Worm (Caenorhabditis elegans) whole organism, mixed stage, embryonic: ENCODE measurements around the gene C34E11.4.

Source experiments
- M03D4.4 ChIP-seq: sonication (generic microtip); optimal IDR thresholded peaks from 2 replicates; lab custom pipeline; 2017; ENCODE audit warnings: mild to moderate bottlenecking, missing genetic modification characterization, missing compliant biosample characterization
- bed-3 ChIP-seq: fragments of 200-800 bp; sonication (Bioruptor generic); optimal IDR thresholded peaks from 3 replicates; lab custom pipeline; 2018; ENCODE audit warnings: mild to moderate bottlenecking, missing genetic modification characterization, moderate library complexity, missing compliant biosample characterization
- blmp-1 ChIP-seq: fragments of 150-350 bp; optimal IDR thresholded peaks from 2 replicates; lab custom pipeline; 2014; ENCODE audit warnings: missing biosample characterization, missing genetic modification characterization
- ceh-39 ChIP-seq: fragments of 150-350 bp; optimal IDR thresholded peaks from 2 replicates; lab custom pipeline; 2014; ENCODE audit warnings: missing biosample characterization, missing genetic modification characterization
- ceh-43 ChIP-seq: fragments of 200-800 bp; sonication (Bioruptor generic); optimal IDR thresholded peaks from 2 replicates; lab custom pipeline; 2018; ENCODE audit warnings: mild to moderate bottlenecking, missing genetic modification characterization, moderate library complexity, missing compliant biosample characterization
- ceh-83 ChIP-seq: fragments of 200-800 bp; sonication (Bioruptor generic); optimal IDR thresholded peaks from 2 replicates; lab custom pipeline; 2018; ENCODE audit warnings: mild to moderate bottlenecking, missing genetic modification characterization, missing compliant biosample characterization
- cnd-1 ChIP-seq: fragments of 200-800 bp; sonication (Bioruptor generic); optimal IDR thresholded peaks from 2 replicates; lab custom pipeline; 2018; ENCODE audit warnings: mild to moderate bottlenecking, missing genetic modification characterization, missing compliant biosample characterization
- drap-1 ChIP-seq: fragments of 200-800 bp; sonication (Bioruptor generic); optimal IDR thresholded peaks from 3 replicates; lab custom pipeline; 2018; ENCODE audit warnings: mild to moderate bottlenecking, missing genetic modification characterization, missing compliant biosample characterization
- elt-1 ChIP-seq: sonication (generic microtip); optimal IDR thresholded peaks from 2 replicates; lab custom pipeline; 2017; ENCODE audit warnings: missing genetic modification characterization, mild to moderate bottlenecking, missing compliant biosample characterization, antibody characterized with exemption, moderate library complexity, borderline replicate concordance; ENCODE audit not compliant: insufficient read depth
- elt-3 ChIP-seq: fragments of 150-350 bp; optimal IDR thresholded peaks from 2 replicates; lab custom pipeline; 2014; ENCODE audit warnings: missing biosample characterization, missing genetic modification characterization
- flh-1 ChIP-seq: fragments of 200-800 bp; sonication (Bioruptor generic); optimal IDR thresholded peaks from 2 replicates; lab custom pipeline; 2018; ENCODE audit warnings: mild to moderate bottlenecking, missing genetic modification characterization, moderate library complexity, missing compliant biosample characterization
- lin-13 ChIP-seq: fragments of 150-350 bp; optimal IDR thresholded peaks from 2 replicates; lab custom pipeline; 2014; ENCODE audit warnings: missing biosample characterization, missing genetic modification characterization
- lin-32 ChIP-seq: fragments of 200-800 bp; sonication (Bioruptor generic); optimal IDR thresholded peaks from 2 replicates; lab custom pipeline; 2018; ENCODE audit warnings: mild to moderate bottlenecking, missing genetic modification characterization, missing compliant biosample characterization
- lsy-2 ChIP-seq: fragments of 150-350 bp; optimal IDR thresholded peaks from 2 replicates; lab custom pipeline; 2014; ENCODE audit warnings: missing biosample characterization, missing genetic modification characterization
- mab-5 ChIP-seq: fragments of 150-350 bp; optimal IDR thresholded peaks from 2 replicates; lab custom pipeline; 2014; ENCODE audit warnings: missing biosample characterization, missing genetic modification characterization
- mep-1 ChIP-seq: fragments of 150-350 bp; optimal IDR thresholded peaks from 2 replicates; lab custom pipeline; 2017; ENCODE audit warnings: missing biosample characterization, missing genetic modification reagents, missing genetic modification characterization, inconsistent platforms
- mls-2 ChIP-seq: sonication (generic microtip); optimal IDR thresholded peaks from 2 replicates; lab custom pipeline; 2016; ENCODE audit warnings: mild to moderate bottlenecking, missing genetic modification characterization, moderate library complexity, missing compliant biosample characterization
- nhr-12 ChIP-seq: fragments of 150-350 bp; optimal IDR thresholded peaks from 2 replicates; lab custom pipeline; 2014; ENCODE audit warnings: missing biosample characterization, missing genetic modification characterization
- nhr-2 ChIP-seq: fragments of 150-350 bp; optimal IDR thresholded peaks from 2 replicates; lab custom pipeline; 2014; ENCODE audit warnings: missing biosample characterization, missing genetic modification characterization
- nhr-76 ChIP-seq: sonication (generic microtip); optimal IDR thresholded peaks from 2 replicates; lab custom pipeline; 2017; ENCODE audit warnings: missing biosample characterization, missing genetic modification characterization
- pha-4 ChIP-seq: fragments of 150-350 bp; optimal IDR thresholded peaks from 2 replicates; lab custom pipeline; 2018; ENCODE audit warnings: missing biosample characterization, missing genetic modification reagents, missing genetic modification characterization
- sem-2 ChIP-seq: fragments of 200-800 bp; sonication (Bioruptor generic); optimal IDR thresholded peaks from 2 replicates; lab custom pipeline; 2018; ENCODE audit warnings: mild to moderate bottlenecking, missing genetic modification characterization, missing compliant biosample characterization
- sptf-1 ChIP-seq: sonication (generic microtip); optimal IDR thresholded peaks from 2 replicates; lab custom pipeline; 2017; ENCODE audit warnings: mild to moderate bottlenecking, missing genetic modification characterization, moderate library complexity, missing compliant biosample characterization
- tbx-8 ChIP-seq: fragments of 200-800 bp; sonication (Bioruptor generic); optimal IDR thresholded peaks from 2 replicates; lab custom pipeline; 2018; ENCODE audit warnings: mild to moderate bottlenecking, missing genetic modification characterization, moderate library complexity, missing compliant biosample characterization
- unc-120 ChIP-seq: sonication (generic microtip); optimal IDR thresholded peaks from 2 replicates; lab custom pipeline; 2017; ENCODE audit warnings: missing genetic modification characterization, missing compliant biosample characterization; ENCODE audit not compliant: poor library complexity, severe bottlenecking
- unc-39 ChIP-seq: fragments of 150-350 bp; optimal IDR thresholded peaks from 2 replicates; lab custom pipeline; 2014; ENCODE audit warnings: missing biosample characterization, missing genetic modification characterization
- unc-62 ChIP-seq: fragments of 150-350 bp; optimal IDR thresholded peaks from 2 replicates; lab custom pipeline; 2014; ENCODE audit warnings: missing biosample characterization, missing genetic modification reagents, missing genetic modification characterization
- zip-8 ChIP-seq: fragments of 150-350 bp; optimal IDR thresholded peaks from 2 replicates; lab custom pipeline; 2014; ENCODE audit warnings: missing biosample characterization, missing genetic modification characterization
- ztf-11 ChIP-seq: fragments of 150-350 bp; optimal IDR thresholded peaks from 2 replicates; lab custom pipeline; 2014; ENCODE audit warnings: missing biosample characterization, missing genetic modification characterization

The C34E11.4 gene

DNA sequence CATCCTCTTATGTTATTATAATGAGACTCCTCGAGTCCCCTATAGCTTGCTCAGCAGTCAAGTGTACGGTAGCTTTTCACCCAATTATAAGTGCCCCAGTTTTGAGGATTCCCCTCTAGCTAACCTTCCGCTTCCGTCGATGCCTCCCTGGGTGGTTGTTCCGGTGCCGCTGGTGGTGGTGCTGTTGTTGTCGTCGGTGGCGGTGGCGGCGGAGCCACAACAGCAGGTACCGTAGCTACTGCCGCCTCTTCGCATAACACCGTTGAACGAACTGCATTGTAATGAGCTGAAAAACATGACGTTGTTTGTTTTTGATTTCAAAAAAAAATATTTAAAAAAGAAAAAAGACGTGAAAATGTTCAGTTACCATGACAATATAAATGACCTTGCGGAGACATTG is 37.6 kb upstream of the C34E11.4 start:
- TF ChIP-seq flh-1 (GFP tag; lab: Kevin White, UChicago) (no peak), drap-1 (no peak), pha-4 (no peak), nhr-76 (tag; lab: Kevin White, UChicago) (no peak), M03D4.4 (tag; lab: Kevin White, UChicago) (no peak), unc-120 (tag; lab: Kevin White, UChicago) (no peak), cnd-1 (tag; lab: Kevin White, UChicago) (no peak), blmp-1 (tag; lab: Kevin White, UChicago) (no peak), ztf-11 (tag; lab: Kevin White, UChicago) (no peak), nhr-2 (no peak), zip-8 (tag; lab: Kevin White, UChicago) (no peak), ceh-43 (GFP tag; lab: Kevin White, UChicago) (no peak), sem-2 (no peak), unc-39 (tag; lab: Kevin White, UChicago) (no peak), ceh-39 (no peak), lin-13 (tag; lab: Kevin White, UChicago) (no peak), lsy-2 (no peak)

DNA sequence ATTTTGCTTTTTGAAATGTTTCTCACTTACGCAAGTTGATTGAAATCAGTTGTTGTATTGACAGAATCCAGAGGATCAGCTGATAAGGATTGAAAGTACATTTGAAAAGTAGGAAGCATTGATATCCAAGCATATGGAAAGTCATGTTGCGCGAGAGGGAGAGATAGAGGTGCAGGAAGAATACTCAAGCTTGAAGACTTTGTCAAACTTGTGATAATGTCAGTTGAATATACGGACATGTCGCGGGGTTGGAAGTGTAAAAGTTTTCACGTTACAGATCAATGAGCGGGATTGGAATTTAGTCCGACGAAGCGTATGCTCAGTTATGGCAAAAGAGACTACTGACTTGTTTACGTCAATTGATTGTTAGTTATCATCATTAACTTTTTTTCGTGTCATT is 34.7 kb upstream of the C34E11.4 start, which contains the start of gene ttx-3:
TSS of gene ttx-3 (minus strand) at position 101 of the 400 bp plus-strand sequence.
- no peak for TF ChIP-seq unc-120 (tag; lab: Kevin White, UChicago)
- TF ChIP-seq ceh-43 (GFP tag; lab: Kevin White, UChicago), result no peak
- no peak for TF ChIP-seq drap-1
- no peak for TF ChIP-seq zip-8 (tag; lab: Kevin White, UChicago)
- TF ChIP-seq M03D4.4 (tag; lab: Kevin White, UChicago), result no peak
- TF ChIP-seq mls-2 (tag; lab: Kevin White, UChicago), result no peak
- TF ChIP-seq ceh-83 (GFP tag; lab: Kevin White, UChicago), result no peak
- no peak for TF ChIP-seq lin-13 (tag; lab: Kevin White, UChicago)
- TF ChIP-seq ceh-39, result no peak
- no peak for TF ChIP-seq sptf-1 (tag; lab: Kevin White, UChicago)
- no peak for TF ChIP-seq sem-2
- TF ChIP-seq bed-3, result no peak
- TF ChIP-seq nhr-12 (tag; lab: Kevin White, UChicago), result no peak
- no peak for TF ChIP-seq mep-1 (tag; lab: Kevin White, UChicago)
- TF ChIP-seq unc-62, result no peak
- TF ChIP-seq elt-1 (tag; lab: Kevin White, UChicago), result no peak
- no peak for TF ChIP-seq blmp-1 (tag; lab: Kevin White, UChicago)
- no peak for TF ChIP-seq mab-5 (tag; lab: Kevin White, UChicago)

DNA sequence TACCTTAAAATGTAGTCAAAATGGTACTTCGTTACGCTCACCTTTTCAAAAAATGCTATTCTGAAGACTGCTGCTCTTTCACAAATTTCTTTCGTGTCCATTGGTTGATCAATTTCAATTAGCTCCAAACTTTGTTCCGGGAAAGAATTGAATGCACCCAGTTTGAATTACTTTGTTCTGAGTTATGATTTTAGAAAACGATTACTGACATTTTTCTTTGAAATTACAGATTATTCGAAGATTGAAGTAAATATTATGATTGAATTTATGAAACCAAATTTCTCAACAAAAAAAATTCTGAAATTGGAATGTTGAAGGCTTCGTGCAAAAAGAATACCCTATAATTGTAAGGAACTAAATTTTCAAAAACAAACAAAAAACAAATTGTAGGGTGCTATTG is 19.8 kb upstream of the C34E11.4 start, which contains the start of gene Y102F5A.1:
TSS of gene Y102F5A.1 (minus strand) at position 101 of the 400 bp plus-strand sequence.
- TF ChIP-seq M03D4.4 (tag; lab: Kevin White, UChicago), result no peak
- no peak for TF ChIP-seq lin-13 (tag; lab: Kevin White, UChicago)
- no peak for TF ChIP-seq nhr-2
- TF ChIP-seq tbx-8 (GFP tag; lab: Kevin White, UChicago), result no peak
- TF ChIP-seq mab-5 (tag; lab: Kevin White, UChicago), result no peak
- no peak for TF ChIP-seq lin-32 (GFP tag; lab: Kevin White, UChicago)

DNA sequence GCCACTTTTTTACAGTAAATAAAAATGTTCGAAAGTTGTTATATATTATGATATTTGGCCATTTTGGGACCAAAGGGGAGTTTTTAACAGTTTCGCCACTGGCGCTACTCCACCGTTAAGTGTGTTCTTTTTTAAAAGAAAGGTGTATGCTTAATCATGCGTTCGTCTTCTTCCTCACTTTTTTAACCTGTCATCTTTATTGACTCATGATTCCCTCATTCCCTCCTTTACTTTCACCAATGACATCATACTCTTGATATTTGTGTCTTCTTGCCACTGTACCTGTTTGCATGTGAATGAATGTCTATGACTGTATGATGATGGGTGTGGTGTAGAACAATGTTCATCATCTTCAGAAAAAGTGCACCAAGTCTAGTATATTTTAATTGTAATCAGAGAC is 13.4 kb upstream of the C34E11.4 start:
- TF ChIP-seq elt-3 (no peak), tbx-8 (GFP tag; lab: Kevin White, UChicago) (no peak), blmp-1 (tag; lab: Kevin White, UChicago) (no peak), unc-120 (tag; lab: Kevin White, UChicago) (no peak)

DNA sequence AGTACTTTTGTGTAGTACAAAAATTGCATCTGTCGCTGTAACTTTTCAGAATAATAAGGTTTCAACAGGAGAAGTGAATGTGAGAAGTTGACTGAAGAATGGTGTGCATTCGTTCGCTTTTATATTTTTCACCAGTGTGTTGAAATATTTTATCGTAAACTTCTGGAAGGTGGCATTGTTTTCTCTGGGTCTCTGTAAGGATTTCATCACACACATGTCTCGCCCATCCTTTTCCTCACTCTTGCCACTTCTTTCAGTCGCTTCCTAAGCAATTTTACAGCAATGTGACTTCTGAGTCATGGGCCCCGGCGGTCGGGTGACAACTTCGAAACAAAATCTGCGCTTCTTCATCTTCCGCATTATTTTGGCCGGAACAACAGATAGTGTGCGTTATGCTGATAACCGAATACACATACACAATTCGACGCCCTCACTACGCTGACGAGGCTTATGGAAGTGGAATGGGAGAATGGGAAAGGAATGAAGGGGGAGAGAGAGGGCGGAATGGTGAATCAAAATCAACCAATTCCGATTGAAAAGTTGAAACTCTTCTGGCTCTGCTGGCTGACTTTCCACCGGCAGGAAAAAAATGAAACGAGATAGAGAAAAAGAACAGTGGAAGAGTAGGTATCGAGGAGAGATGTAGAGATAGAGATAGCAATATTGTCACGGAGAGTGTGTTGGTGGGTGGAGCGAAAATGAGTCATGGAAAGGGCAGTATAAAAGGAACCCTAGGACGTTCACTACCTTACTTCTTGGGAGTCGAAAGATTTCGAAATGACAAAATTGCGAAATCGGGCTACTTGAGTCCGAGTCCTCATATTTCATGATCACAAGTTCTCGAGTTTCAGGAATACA is 12.4 kb upstream of the C34E11.4 start:
- TF ChIP-seq sptf-1 (tag; lab: Kevin White, UChicago), result no peak
- TF ChIP-seq lsy-2, result no peak
- TF ChIP-seq ztf-11 (tag; lab: Kevin White, UChicago), result no peak
